Fruit fly (Drosophila melanogaster): Measurements from ENCODE around the gene ttk.
A peak's percentile ranks its signal among the peaks of the same experiment; 100 is the strongest.

ttk gene

dm6 chr3R:31709769-31710168 is 3.9 kb upstream of the ttk start:
- no peak for TF ChIP-seq Pif1A (GFP tag; optimal IDR thresholded peaks at IDR 0.05)
- no peak for TF ChIP-seq CG17806 (tag; optimal IDR thresholded peaks at IDR 0.05)
- peak; percentile 36 for TF ChIP-seq CG14655 (GFP tag; optimal IDR thresholded peaks at IDR 0.05)
- peak; percentile 49 for TF ChIP-seq CG32121 (GFP tag; IDR thresholded peaks at IDR 0.05)
- TF ChIP-seq Pif1B (GFP tag; optimal IDR thresholded peaks at IDR 0.05): no peak
- peak; percentile 12; the same call in 1 of the 2 replicates for TF ChIP-seq Ets98B (GFP tag; IDR thresholded peaks at IDR 0.05)
- peak; percentile 51; the same call in 2 of the 3 replicates for TF ChIP-seq fd96Ca (GFP tag; IDR thresholded peaks at IDR 0.05)
- TF ChIP-seq Snoo (tag; optimal IDR thresholded peaks at IDR 0.05): no peak
- peak; percentile 32 for TF ChIP-seq CG8301 (tag; optimal IDR thresholded peaks at IDR 0.05)
- 0 out of 2 replicates have a peak, but pooled peaks have one; percentile 11 for TF ChIP-seq CG12605 (GFP tag; IDR thresholded peaks at IDR 0.05)
- TF ChIP-seq CG8159 (tag; optimal IDR thresholded peaks at IDR 0.05): no peak
- no peak for TF ChIP-seq CG9948 (tag; optimal IDR thresholded peaks at IDR 0.05)

dm6 chr3R:31711270-31712029 is 2.2 kb upstream of the ttk start:
- TF ChIP-seq CG14655 (GFP tag; optimal IDR thresholded peaks at IDR 0.05): peak; percentile 54
- TF ChIP-seq CG8301 (tag; optimal IDR thresholded peaks at IDR 0.05): peak; percentile 25
- no peak for TF ChIP-seq EcR (GFP tag; optimal IDR thresholded peaks at IDR 0.05)

dm6 chr3R:31712585-31712984 is 1.1 kb upstream of the ttk start:
- TF ChIP-seq Ets98B (GFP tag; IDR thresholded peaks at IDR 0.05) (peak; percentile 25), CG13204 (GFP tag; optimal IDR thresholded peaks at IDR 0.05) (no peak), CG17806 (tag; optimal IDR thresholded peaks at IDR 0.05) (peak; percentile 12), CG4496 (GFP tag; IDR thresholded peaks at IDR 0.05) (peak; percentile 62; the same call in 2 of the 3 replicates), EcR (GFP tag; optimal IDR thresholded peaks at IDR 0.05) (no peak), CG34367 (tag; optimal IDR thresholded peaks at IDR 0.05) (no peak), Pif1A (GFP tag; optimal IDR thresholded peaks at IDR 0.05) (peak; percentile 3), CG32121 (GFP tag; IDR thresholded peaks at IDR 0.05) (no peak), CG8159 (tag; optimal IDR thresholded peaks at IDR 0.05) (no peak), CG9948 (tag; optimal IDR thresholded peaks at IDR 0.05) (peak; percentile 10), CG14655 (GFP tag; optimal IDR thresholded peaks at IDR 0.05) (peak; percentile 80), CG8301 (tag; optimal IDR thresholded peaks at IDR 0.05) (peak; percentile 62), rn (GFP tag; IDR thresholded peaks at IDR 0.05) (no peak), D1 (tag; optimal IDR thresholded peaks at IDR 0.05) (no peak), fd96Ca (GFP tag; IDR thresholded peaks at IDR 0.05) (0 out of 3 replicates have a peak, but pooled peaks have one; percentile 38), CG12605 (GFP tag; IDR thresholded peaks at IDR 0.05) (peak; percentile 16; the same call in 1 of the 2 replicates)

dm6 chr3R:31714876-31715712 is 1.4 kb downstream of the ttk start:
- TF ChIP-seq CG8301 (tag; optimal IDR thresholded peaks at IDR 0.05) (no peak), fd96Ca (GFP tag; IDR thresholded peaks at IDR 0.05) (no peak), CG4496 (GFP tag; IDR thresholded peaks at IDR 0.05) (peak; percentile 53; the same call in 1 of the 3 replicates), CG14655 (GFP tag; optimal IDR thresholded peaks at IDR 0.05) (peak; percentile 6), CG9948 (tag; optimal IDR thresholded peaks at IDR 0.05) (no peak)

- TF ChIP-seq D1 (tag; optimal IDR thresholded peaks at IDR 0.05) (no peak), CG8159 (tag; optimal IDR thresholded peaks at IDR 0.05) (no peak), Pif1A (GFP tag; optimal IDR thresholded peaks at IDR 0.05) (no peak), Snoo (tag; optimal IDR thresholded peaks at IDR 0.05) (peak; percentile 2), CG14655 (GFP tag; optimal IDR thresholded peaks at IDR 0.05) (no peak)
Measured at dm6 chr3R:31715713-31716024, 2.0 kb downstream of the ttk start.

- no peak for TF ChIP-seq CG8301 (tag; optimal IDR thresholded peaks at IDR 0.05)
- no peak for TF ChIP-seq Snoo (tag; optimal IDR thresholded peaks at IDR 0.05)
- TF ChIP-seq CG10348 (GFP tag; IDR thresholded peaks at IDR 0.05): no peak
- TF ChIP-seq CG8159 (tag; optimal IDR thresholded peaks at IDR 0.05): no peak
- TF ChIP-seq D1 (tag; optimal IDR thresholded peaks at IDR 0.05): no peak
Measured at dm6 chr3R:31716265-31716664, 2.6 kb downstream of the ttk start.

dm6 chr3R:31717299-31718167 is 3.9 kb downstream of the ttk start:
- peak; percentile 89 for TF ChIP-seq Pif1A (GFP tag; optimal IDR thresholded peaks at IDR 0.05)
- peak; percentile 52 for TF ChIP-seq rn (GFP tag; IDR thresholded peaks at IDR 0.05)
- TF ChIP-seq D1 (tag; optimal IDR thresholded peaks at IDR 0.05): peak; percentile 62
- peak; percentile 84 for TF ChIP-seq CG8159 (tag; optimal IDR thresholded peaks at IDR 0.05)
- TF ChIP-seq CG17806 (tag; optimal IDR thresholded peaks at IDR 0.05): peak; percentile 79
- peak; percentile 66 for TF ChIP-seq gl (tag; optimal IDR thresholded peaks at IDR 0.05)
- peak; percentile 31 for TF ChIP-seq Ets98B (GFP tag; IDR thresholded peaks at IDR 0.05)
- TF ChIP-seq CG34367 (tag; optimal IDR thresholded peaks at IDR 0.05): peak; percentile 79
- peak; percentile 76 for TF ChIP-seq CG8301 (tag; optimal IDR thresholded peaks at IDR 0.05)
- peak; percentile 89 for TF ChIP-seq CG15710 (tag; optimal IDR thresholded peaks at IDR 0.05)
- TF ChIP-seq CG12605 (GFP tag; IDR thresholded peaks at IDR 0.05): no peak
- peak; percentile 67 for TF ChIP-seq CG32121 (GFP tag; IDR thresholded peaks at IDR 0.05)
- peak; percentile 75 for TF ChIP-seq Snoo (tag; optimal IDR thresholded peaks at IDR 0.05)
- TF ChIP-seq CG13204 (GFP tag; optimal IDR thresholded peaks at IDR 0.05): peak; percentile 67
- peak; percentile 63; the same call in 1 of the 3 replicates for TF ChIP-seq CG4496 (GFP tag; IDR thresholded peaks at IDR 0.05)
- peak; percentile 46; the same call in 1 of the 2 replicates for TF ChIP-seq CG10348 (GFP tag; IDR thresholded peaks at IDR 0.05)
- TF ChIP-seq CG9948 (tag; optimal IDR thresholded peaks at IDR 0.05): peak; percentile 86
- peak; percentile 85 for TF ChIP-seq Pif1B (GFP tag; optimal IDR thresholded peaks at IDR 0.05)
- peak; percentile 81 for TF ChIP-seq fd96Ca (GFP tag; IDR thresholded peaks at IDR 0.05)
- no peak for TF ChIP-seq EcR (GFP tag; optimal IDR thresholded peaks at IDR 0.05)
- TF ChIP-seq CG14655 (GFP tag; optimal IDR thresholded peaks at IDR 0.05): peak; percentile 81
